Worm (Caenorhabditis elegans) whole organism, L2 larva: ENCODE measurements around the gene srbc-55.

Experiments
- C34F6.9 ChIP-seq: fragments of 150-350 bp; optimal IDR thresholded peaks from 2 replicates; lab custom pipeline; 2014; ENCODE audit warnings: missing biosample characterization, missing genetic modification characterization
- F13H6.1 ChIP-seq: sonication (generic microtip); optimal IDR thresholded peaks from 2 replicates; lab custom pipeline; 2016; ENCODE audit warnings: missing genetic modification characterization, missing compliant biosample characterization
- R02D3.7 ChIP-seq: fragments of 150-350 bp; optimal IDR thresholded peaks from 2 replicates; lab custom pipeline; 2014; ENCODE audit warnings: missing biosample characterization, missing genetic modification characterization
- Y55F3AM.14 ChIP-seq: fragments of 200-800 bp; sonication (Bioruptor generic); optimal IDR thresholded peaks from 2 replicates; lab custom pipeline; 2018; ENCODE audit warnings: mild to moderate bottlenecking, missing genetic modification characterization, missing compliant biosample characterization
- ZK546.5 ChIP-seq: sonication (generic microtip); optimal IDR thresholded peaks from 2 replicates; lab custom pipeline; 2017; ENCODE audit warnings: missing biosample characterization, missing genetic modification characterization
- alr-1 ChIP-seq: fragments of 150-350 bp; optimal IDR thresholded peaks from 2 replicates; lab custom pipeline; 2014; ENCODE audit warnings: missing biosample characterization, missing genetic modification characterization
- aly-2 ChIP-seq: fragments of 150-350 bp; optimal IDR thresholded peaks from 2 replicates; lab custom pipeline; 2014; ENCODE audit warnings: missing biosample characterization, missing genetic modification characterization
- ama-1 ChIP-seq: fragments of 150-350 bp; optimal IDR thresholded peaks from 2 replicates; lab custom pipeline; 2018; ENCODE audit warnings: inconsistent platforms
- blmp-1 ChIP-seq: sonication (generic microtip); optimal IDR thresholded peaks from 2 replicates; lab custom pipeline; 2017; ENCODE audit warnings: missing genetic modification characterization, mild to moderate bottlenecking, missing compliant biosample characterization, antibody characterized with exemption, moderate library complexity; ENCODE audit not compliant: insufficient read depth
- ceh-16 ChIP-seq: fragments of 150-350 bp; optimal IDR thresholded peaks from 2 replicates; lab custom pipeline; 2014; ENCODE audit warnings: missing biosample characterization, missing genetic modification characterization
- ceh-82 ChIP-seq: fragments of 150-350 bp; optimal IDR thresholded peaks from 2 replicates; lab custom pipeline; 2014; ENCODE audit warnings: missing biosample characterization, missing genetic modification characterization
- elt-1 ChIP-seq: fragments of 150-350 bp; optimal IDR thresholded peaks from 2 replicates; lab custom pipeline; 2014; ENCODE audit warnings: missing biosample characterization, missing genetic modification characterization
- elt-3 ChIP-seq: sonication (generic microtip); optimal IDR thresholded peaks from 2 replicates; lab custom pipeline; 2017; ENCODE audit warnings: missing biosample characterization, missing genetic modification characterization
- gmeb-1 ChIP-seq: fragments of 150-350 bp; optimal IDR thresholded peaks from 2 replicates; lab custom pipeline; 2014; ENCODE audit warnings: missing biosample characterization, missing genetic modification characterization
- lin-13 ChIP-seq: fragments of 150-350 bp; optimal IDR thresholded peaks from 2 replicates; lab custom pipeline; 2014; ENCODE audit warnings: missing biosample characterization, missing genetic modification reagents, missing genetic modification characterization
- lsy-2 ChIP-seq, 2 experiments: fragments of 150-350 bp in 1 of 2; sonication (generic microtip) in 1 of 2; optimal IDR thresholded peaks; 2 replicates each; lab custom pipeline; 2014 to 2017; ENCODE audit warnings: missing biosample characterization in 2 of 2, missing genetic modification characterization in 2 of 2
- mab-5 ChIP-seq: fragments of 150-350 bp; optimal IDR thresholded peaks from 2 replicates; lab custom pipeline; 2014; ENCODE audit warnings: missing biosample characterization, missing genetic modification characterization
- mbf-1 ChIP-seq: sonication (generic microtip); optimal IDR thresholded peaks from 2 replicates; lab custom pipeline; 2017; ENCODE audit warnings: missing biosample characterization, missing genetic modification characterization
- mdl-1 ChIP-seq, 2 experiments: fragments of 150-350 bp in 1 of 2; sonication (generic microtip) in 1 of 2; optimal IDR thresholded peaks; 2 replicates each; lab custom pipeline; 2017; ENCODE audit warnings: missing biosample characterization in 2 of 2, missing genetic modification characterization in 2 of 2
- nhr-10 ChIP-seq: sonication (generic microtip); optimal IDR thresholded peaks from 2 replicates; lab custom pipeline; 2017; ENCODE audit warnings: missing biosample characterization, missing genetic modification characterization
- nhr-11 ChIP-seq: fragments of 150-350 bp; optimal IDR thresholded peaks from 2 replicates; lab custom pipeline; 2014; ENCODE audit warnings: missing biosample characterization, missing genetic modification characterization
- nhr-12 ChIP-seq: fragments of 150-350 bp; optimal IDR thresholded peaks from 2 replicates; lab custom pipeline; 2014; ENCODE audit warnings: missing biosample characterization, missing genetic modification characterization
- nhr-21 ChIP-seq: fragments of 150-350 bp; optimal IDR thresholded peaks from 2 replicates; lab custom pipeline; 2014; ENCODE audit warnings: missing biosample characterization, missing genetic modification characterization
- nhr-23 ChIP-seq: fragments of 150-350 bp; optimal IDR thresholded peaks from 2 replicates; lab custom pipeline; 2014; ENCODE audit warnings: missing biosample characterization, missing genetic modification reagents, missing genetic modification characterization
- nhr-237 ChIP-seq: fragments of 150-350 bp; optimal IDR thresholded peaks from 2 replicates; lab custom pipeline; 2014; ENCODE audit warnings: missing biosample characterization, missing genetic modification characterization
- nhr-25 ChIP-seq: fragments of 150-350 bp; sonication (generic microtip); optimal IDR thresholded peaks from 3 replicates; lab custom pipeline; 2014; ENCODE audit warnings: missing biosample characterization, missing genetic modification characterization
- nhr-6 ChIP-seq: fragments of 150-350 bp; optimal IDR thresholded peaks from 2 replicates; lab custom pipeline; 2014; ENCODE audit warnings: missing biosample characterization, missing genetic modification characterization
- nhr-77 ChIP-seq: fragments of 150-350 bp; optimal IDR thresholded peaks from 2 replicates; lab custom pipeline; 2014; ENCODE audit warnings: missing biosample characterization, missing genetic modification characterization
- sem-4 ChIP-seq: fragments of 150-350 bp; optimal IDR thresholded peaks from 2 replicates; lab custom pipeline; 2014; ENCODE audit warnings: missing biosample characterization, missing genetic modification reagents, missing genetic modification characterization
- skn-1 ChIP-seq: sonication (generic microtip); optimal IDR thresholded peaks from 2 replicates; lab custom pipeline; 2017; ENCODE audit warnings: missing biosample characterization, missing genetic modification characterization
- sma-3 ChIP-seq: sonication (generic microtip); optimal IDR thresholded peaks from 2 replicates; lab custom pipeline; 2016; ENCODE audit warnings: missing genetic modification reagents, missing genetic modification characterization, missing compliant biosample characterization
- sma-9 ChIP-seq, 2 experiments: fragments of 150-350 bp in 1 of 2; sonication (generic microtip) in 1 of 2; optimal IDR thresholded peaks; 2 replicates each; lab custom pipeline; 2014 to 2016; ENCODE audit warnings: missing genetic modification characterization in 2 of 2, mild to moderate bottlenecking in 1 of 2, missing biosample characterization in 1 of 2, missing compliant biosample characterization in 1 of 2, missing genetic modification reagents in 1 of 2, moderate library complexity in 1 of 2
- snpc-4 ChIP-seq: fragments of 150-350 bp; optimal IDR thresholded peaks from 2 replicates; lab custom pipeline; 2014; ENCODE audit warnings: missing biosample characterization, missing genetic modification characterization
- unc-39 ChIP-seq: fragments of 150-350 bp; optimal IDR thresholded peaks from 2 replicates; lab custom pipeline; 2014; ENCODE audit warnings: missing biosample characterization, missing genetic modification characterization
- unc-55 ChIP-seq: fragments of 150-350 bp; sonication (generic microtip); optimal IDR thresholded peaks from 3 replicates; lab custom pipeline; 2014; ENCODE audit warnings: missing biosample characterization, missing genetic modification reagents, missing genetic modification characterization
- zag-1 ChIP-seq: fragments of 150-350 bp; optimal IDR thresholded peaks from 2 replicates; lab custom pipeline; 2014; ENCODE audit warnings: missing biosample characterization, missing genetic modification characterization
- ztf-1 ChIP-seq: fragments of 200-800 bp; sonication (Bioruptor generic); conservative IDR thresholded peaks from 2 replicates; pipeline ENCODE4 v1.3.6; 2022; ENCODE audit warnings: missing genetic modification characterization, missing compliant biosample characterization
- ztf-11 ChIP-seq: sonication (generic microtip); optimal IDR thresholded peaks from 2 replicates; lab custom pipeline; 2017; ENCODE audit warnings: missing biosample characterization, missing genetic modification characterization
- ztf-4 ChIP-seq: fragments of 150-350 bp; optimal IDR thresholded peaks from 2 replicates; lab custom pipeline; 2014; ENCODE audit warnings: missing biosample characterization, missing genetic modification characterization

Gene srbc-55

ce11 chrV:15841095-15841494 is 11.3 kb upstream of the srbc-55 start, which contains the start of gene srh-149:
Gene srh-149 (minus strand): TSS chrV:15841195.
- no peak for TF ChIP-seq blmp-1 (tag; lab: Kevin White, UChicago)
- no peak for TF ChIP-seq ceh-82 (tag; lab: Kevin White, UChicago)
- no peak for TF ChIP-seq nhr-11
- TF ChIP-seq mab-5 (tag; lab: Kevin White, UChicago): no peak
- TF ChIP-seq ztf-1: no peak
- no peak for TF ChIP-seq ztf-4 (tag; lab: Kevin White, UChicago)
- no peak for TF ChIP-seq ama-1 (lab: Kevin White, UChicago)
- TF ChIP-seq mdl-1 (tag; optimal IDR thresholded peaks at IDR 0.05; lab: Kevin White, UChicago): no peak
- TF ChIP-seq ceh-16: no peak
- no peak for TF ChIP-seq unc-39
- no peak for TF ChIP-seq ZK546.5 (tag; lab: Kevin White, UChicago)
- no peak for TF ChIP-seq elt-1
- no peak for TF ChIP-seq Y55F3AM.14
- no peak for TF ChIP-seq unc-55 (GFP tag; lab: Kevin White, UChicago)
- no peak for TF ChIP-seq C34F6.9 (tag; lab: Kevin White, UChicago)
- no peak for TF ChIP-seq R02D3.7 (tag; lab: Kevin White, UChicago)
- TF ChIP-seq snpc-4 (tag; lab: Kevin White, UChicago): no peak

- TF ChIP-seq nhr-10 (tag; lab: Kevin White, UChicago): no peak
- TF ChIP-seq Y55F3AM.14: no peak
- TF ChIP-seq blmp-1 (tag; lab: Kevin White, UChicago): no peak
- no peak for TF ChIP-seq nhr-237 (tag; lab: Kevin White, UChicago)
- no peak for TF ChIP-seq mdl-1 (tag; optimal IDR thresholded peaks at IDR 0.05; lab: Kevin White, UChicago)
- no peak for TF ChIP-seq alr-1 (tag; lab: Kevin White, UChicago)
- TF ChIP-seq nhr-12: no peak
- TF ChIP-seq ZK546.5 (tag; lab: Kevin White, UChicago): no peak
- TF ChIP-seq ceh-16: no peak
- no peak for TF ChIP-seq ztf-4 (tag; lab: Kevin White, UChicago)
- TF ChIP-seq sma-9 (GFP tag; optimal IDR thresholded peaks at IDR 0.05; lab: Kevin White, UChicago): no peak
- TF ChIP-seq sma-9 (tag; optimal IDR thresholded peaks at IDR 0.05; lab: Kevin White, UChicago): no peak
- TF ChIP-seq nhr-21 (tag; lab: Kevin White, UChicago): no peak
- no peak for TF ChIP-seq mab-5 (tag; lab: Kevin White, UChicago)
- no peak for TF ChIP-seq zag-1 (tag; lab: Kevin White, UChicago)
- no peak for TF ChIP-seq ama-1 (lab: Kevin White, UChicago)
- no peak for TF ChIP-seq lin-13 (GFP tag; lab: Kevin White, UChicago)
- TF ChIP-seq gmeb-1 (tag; lab: Kevin White, UChicago): no peak
These were observed 3.8 kb upstream of the srbc-55 start, which contains the start of gene srbc-54 for ce11 chrV:15833622-15834021. Gene srbc-54 (minus strand): TSS chrV:15833722.

DNA sequence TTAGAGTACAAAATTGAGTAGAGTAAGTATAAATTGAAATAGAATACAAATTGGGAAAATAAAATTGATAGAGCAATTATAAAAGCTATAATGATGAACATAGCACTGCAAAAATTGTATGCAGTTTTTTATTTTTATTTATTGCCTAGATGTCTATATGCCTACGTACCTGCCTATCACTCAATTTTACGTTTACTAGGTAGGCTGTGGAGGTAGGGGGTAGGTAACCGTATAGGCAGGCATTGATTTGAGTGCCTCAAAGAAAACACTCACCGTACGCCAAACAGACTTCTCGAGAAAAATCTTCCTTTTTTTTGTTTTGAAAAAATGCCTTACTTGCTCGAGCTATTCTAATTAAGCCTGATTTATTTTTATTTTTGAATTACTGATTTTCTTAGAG is 1.8 kb upstream of the srbc-55 start, which contains the start of gene srbc-56:
TSS of gene srbc-56 (minus strand) at position 101 of the 400 bp plus-strand sequence.
- TF ChIP-seq snpc-4 (tag; lab: Kevin White, UChicago) (no peak), aly-2 (no peak), ceh-82 (tag; lab: Kevin White, UChicago) (no peak), sem-4 (tag; lab: Kevin White, UChicago) (no peak), nhr-77 (tag; lab: Kevin White, UChicago) (no peak), C34F6.9 (tag; lab: Kevin White, UChicago) (no peak), ztf-11 (no peak), skn-1 (tag; lab: Kevin White, UChicago) (no peak), nhr-23 (tag; lab: Kevin White, UChicago) (no peak), mab-5 (tag; lab: Kevin White, UChicago) (no peak), sma-3 (GFP tag; lab: Kevin White, UChicago) (no peak), elt-3 (no peak), mbf-1 (tag; lab: Kevin White, UChicago) (no peak), nhr-237 (tag; lab: Kevin White, UChicago) (no peak), lsy-2 (tag; optimal IDR thresholded peaks at IDR 0.05; lab: Kevin White, UChicago) (no peak), nhr-25 (no peak)

- TF ChIP-seq nhr-6: no peak
- TF ChIP-seq F13H6.1 (tag; lab: Kevin White, UChicago): no peak
- no peak for TF ChIP-seq sem-4 (tag; lab: Kevin White, UChicago)
- no peak for TF ChIP-seq ztf-4 (tag; lab: Kevin White, UChicago)
- TF ChIP-seq, all 48 proteins: peak for 0
These were observed 3.7 kb downstream of the srbc-55 start, which contains the start of gene srbc-51 for ce11 chrV:15826110-15826509. Gene srbc-51 (plus strand): TSS chrV:15826410.
